Fruit fly (Drosophila melanogaster) whole organism, embryonic: Measurements from ENCODE around the gene Tbcc.
A peak's percentile ranks its signal among the peaks of the same experiment; 100 is the strongest.

ENCODE experiments used
- BtbVII ChIP-seq: fragments of 200-800 bp; sonication (Bioruptor generic); optimal IDR thresholded peaks from 3 replicates; lab custom pipeline; 2017; ENCODE audit warnings: missing biosample characterization, mild to moderate bottlenecking, missing genetic modification characterization
- CG14441 ChIP-seq: fragments of 200-800 bp; sonication (Bioruptor generic); IDR thresholded peaks from 2 replicates; pipeline ENCODE4 v1.3.6; 2022; ENCODE audit warnings: missing biosample characterization, missing genetic modification characterization
- CG15073 ChIP-seq: fragments of 200-800 bp; sonication (Bioruptor generic); optimal IDR thresholded peaks from 2 replicates; lab custom pipeline; 2016; ENCODE audit warnings: missing biosample characterization, missing genetic modification characterization
- CG15514 ChIP-seq: fragments of 200-800 bp; sonication (Bioruptor generic); optimal IDR thresholded peaks from 3 replicates; lab custom pipeline; 2017; ENCODE audit warnings: missing biosample characterization, missing genetic modification characterization, mild to moderate bottlenecking, moderate library complexity, missing genetic modification reagents
- CG17612 ChIP-seq: fragments of 200-800 bp; sonication (Bioruptor generic); IDR thresholded peaks from 2 replicates; pipeline ENCODE4 v1.3.6; 2022; ENCODE audit warnings: missing biosample characterization, missing genetic modification characterization
- CG18262 ChIP-seq: fragments of 200-800 bp; optimal IDR thresholded peaks from 3 replicates; lab custom pipeline; 2019; ENCODE audit warnings: missing biosample characterization, mild to moderate bottlenecking, missing genetic modification characterization, moderate library complexity
- CG18764 ChIP-seq: fragments of 200-800 bp; sonication (Bioruptor generic); optimal IDR thresholded peaks from 3 replicates; lab custom pipeline; 2016; ENCODE audit warnings: missing biosample characterization, missing genetic modification characterization
- CG5953 ChIP-seq: fragments of 200-800 bp; sonication (Bioruptor generic); IDR thresholded peaks from 2 replicates; pipeline ENCODE4 v1.3.6; 2022; ENCODE audit warnings: missing biosample characterization, missing genetic modification characterization
- CG6689 ChIP-seq: fragments of 200-800 bp; sonication (Bioruptor generic); IDR thresholded peaks from 2 replicates; pipeline ENCODE4 v1.3.6; 2022; ENCODE audit warnings: missing biosample characterization, missing genetic modification characterization
- CG8281 ChIP-seq: fragments of 200-800 bp; sonication (Bioruptor generic); optimal IDR thresholded peaks from 2 replicates; lab custom pipeline; 2018; ENCODE audit warnings: missing biosample characterization, mild to moderate bottlenecking, missing genetic modification characterization, moderate library complexity
- CG8290 ChIP-seq, 3 experiments: fragments of 200-800 bp; sonication (Bioruptor generic); optimal IDR thresholded peaks; 2 replicates each; lab custom pipeline; 2016 to 2019; ENCODE audit warnings: missing biosample characterization in 3 of 3, missing genetic modification characterization in 3 of 3, mild to moderate bottlenecking in 2 of 3, moderate library complexity in 1 of 3
- CG8388 ChIP-seq: fragments of 200-800 bp; sonication (Bioruptor generic); optimal IDR thresholded peaks from 2 replicates; lab custom pipeline; 2019; ENCODE audit warnings: missing biosample characterization, mild to moderate bottlenecking, missing genetic modification characterization, moderate library complexity
- CG8944 ChIP-seq: fragments of 200-800 bp; sonication (Bioruptor generic); optimal IDR thresholded peaks from 3 replicates; lab custom pipeline; 2016; ENCODE audit warnings: missing biosample characterization, missing genetic modification characterization
- Dbx ChIP-seq: fragments of 200-800 bp; sonication (Bioruptor generic); IDR thresholded peaks from 3 replicates; pipeline ENCODE4 v1.3.6; 2022; ENCODE audit warnings: missing biosample characterization, missing genetic modification characterization
- E2f2 ChIP-seq: fragments of 200-800 bp; sonication (Bioruptor generic); IDR thresholded peaks from 2 replicates; pipeline ENCODE4 v1.3.6; 2022; ENCODE audit warnings: missing biosample characterization, missing genetic modification characterization
- GATAe ChIP-seq: fragments of 200-800 bp; sonication (Bioruptor generic); conservative IDR thresholded peaks from 2 replicates; pipeline ENCODE4 v1.3.6; 2022; ENCODE audit warnings: missing biosample characterization, missing genetic modification characterization
- H15 ChIP-seq: fragments of 200-800 bp; sonication (Bioruptor generic); IDR thresholded peaks from 3 replicates; pipeline ENCODE4 v1.3.6; 2022; ENCODE audit warnings: missing biosample characterization, missing genetic modification characterization
- MBD-R2 ChIP-seq: fragments of 200-800 bp; sonication (Bioruptor generic); IDR thresholded peaks from 2 replicates; pipeline ENCODE4 v1.3.6; 2022; ENCODE audit warnings: missing biosample characterization, missing genetic modification characterization
- Mes4 ChIP-seq: fragments of 200-800 bp; sonication (Bioruptor generic); optimal IDR thresholded peaks from 2 replicates; lab custom pipeline; 2016; ENCODE audit warnings: missing biosample characterization, missing genetic modification characterization
- NK7.1 ChIP-seq: fragments of 200-800 bp; sonication (Bioruptor generic); optimal IDR thresholded peaks from 3 replicates; lab custom pipeline; 2016; ENCODE audit warnings: missing biosample characterization, missing genetic modification characterization
- Neu2 ChIP-seq: fragments of 200-800 bp; sonication (Bioruptor generic); optimal IDR thresholded peaks from 3 replicates; lab custom pipeline; 2016; ENCODE audit warnings: missing biosample characterization, missing genetic modification characterization, borderline replicate concordance
- Vsx1 ChIP-seq: fragments of 200-800 bp; sonication (Bioruptor generic); optimal IDR thresholded peaks from 2 replicates; lab custom pipeline; 2017; ENCODE audit warnings: missing biosample characterization, mild to moderate bottlenecking, missing genetic modification characterization, missing genetic modification reagents
- caup ChIP-seq: fragments of 200-800 bp; sonication (Bioruptor generic); optimal IDR thresholded peaks from 3 replicates; lab custom pipeline; 2017; ENCODE audit warnings: missing biosample characterization, mild to moderate bottlenecking, missing genetic modification characterization, moderate library complexity; ENCODE audit not compliant: severe bottlenecking
- chif ChIP-seq, 2 experiments: fragments of 200-800 bp; sonication (Bioruptor generic); optimal IDR thresholded peaks; 3 replicates each; lab custom pipeline; 2016; ENCODE audit warnings: missing biosample characterization in 2 of 2, missing genetic modification characterization in 2 of 2
- crp ChIP-seq, 2 experiments: fragments of 200-800 bp; sonication (Bioruptor generic); optimal IDR thresholded peaks; 2 replicates in 1 of 2; 3 replicates in 1 of 2; lab custom pipeline; 2017; ENCODE audit warnings: missing biosample characterization in 2 of 2, missing genetic modification characterization in 2 of 2, mild to moderate bottlenecking in 1 of 2, moderate library complexity in 1 of 2
- esg ChIP-seq: fragments of 200-800 bp; sonication (Bioruptor generic); conservative IDR thresholded peaks from 2 replicates; pipeline ENCODE4 v1.3.6; 2022; ENCODE audit warnings: missing biosample characterization, missing genetic modification characterization
- fd3F ChIP-seq: fragments of 200-800 bp; sonication (Bioruptor generic); optimal IDR thresholded peaks from 2 replicates; lab custom pipeline; 2018; ENCODE audit warnings: missing biosample characterization, mild to moderate bottlenecking, missing genetic modification characterization, moderate library complexity
- fd64A ChIP-seq: fragments of 200-800 bp; sonication (Bioruptor generic); optimal IDR thresholded peaks from 3 replicates; lab custom pipeline; 2018; ENCODE audit warnings: missing biosample characterization, mild to moderate bottlenecking, missing genetic modification characterization
- gce ChIP-seq: fragments of 200-800 bp; sonication (Bioruptor generic); IDR thresholded peaks from 3 replicates; pipeline ENCODE4 v1.3.6; 2022; ENCODE audit warnings: missing biosample characterization, missing genetic modification characterization
- jumu ChIP-seq: fragments of 200-800 bp; sonication (Bioruptor generic); optimal IDR thresholded peaks from 3 replicates; lab custom pipeline; 2016; ENCODE audit warnings: missing biosample characterization, missing genetic modification characterization
- pb ChIP-seq: fragments of 200-800 bp; sonication (Bioruptor generic); optimal IDR thresholded peaks from 3 replicates; lab custom pipeline; 2016; ENCODE audit warnings: missing biosample characterization, missing genetic modification characterization
- sens ChIP-seq: fragments of 200-800 bp; sonication (Bioruptor generic); peaks from one replicate; lab custom pipeline; 2016; ENCODE audit warnings: missing biosample characterization, missing genetic modification characterization
- shn ChIP-seq: fragments of 200-800 bp; sonication (Bioruptor generic); optimal IDR thresholded peaks from 3 replicates; lab custom pipeline; 2016; ENCODE audit warnings: missing biosample characterization, missing genetic modification characterization
- ssp ChIP-seq: fragments of 200-800 bp; sonication (Bioruptor generic); IDR thresholded peaks from 2 replicates; pipeline ENCODE4 v1.3.6; 2022; ENCODE audit warnings: missing biosample characterization, missing genetic modification characterization
- tap ChIP-seq: fragments of 200-800 bp; optimal IDR thresholded peaks from 3 replicates; lab custom pipeline; 2019; ENCODE audit warnings: missing biosample characterization, mild to moderate bottlenecking, missing genetic modification characterization, moderate library complexity
- yki ChIP-seq: fragments of >200 bp; optimal IDR thresholded peaks from 3 replicates; lab custom pipeline; 2018
- zen ChIP-seq: fragments of 200-800 bp; sonication (Bioruptor generic); optimal IDR thresholded peaks from 3 replicates; lab custom pipeline; 2018; ENCODE audit warnings: missing biosample characterization, mild to moderate bottlenecking, missing genetic modification characterization, moderate library complexity

Gene Tbcc

DNA sequence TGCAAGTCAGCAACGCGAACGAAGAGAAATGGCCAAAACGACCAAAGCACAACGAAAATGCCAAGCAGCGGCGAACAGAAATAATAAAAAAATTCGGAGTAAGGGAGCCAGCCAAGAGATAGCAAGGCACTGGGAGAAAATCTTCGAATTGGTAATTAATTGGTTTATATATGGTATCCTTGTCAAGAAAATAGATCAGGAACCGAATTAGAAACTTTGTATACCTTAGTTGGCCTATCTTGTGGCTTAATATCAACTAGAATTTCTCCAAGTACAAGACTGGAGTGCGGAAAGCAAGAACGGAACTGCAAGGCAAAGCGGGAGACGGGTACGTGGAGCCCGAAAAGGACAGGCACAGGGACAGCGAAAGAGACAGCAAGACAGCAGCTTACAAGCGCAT lies 7.6 kb downstream of the Tbcc start:
- TF ChIP-seq Dbx (GFP tag; lab: Robert Waterston, UW) (no peak), CG18764 (no peak), NK7.1 (GFP tag; lab: Kevin White, UChicago) (no peak), CG14441 (GFP tag; lab: Robert Waterston, UW) (no peak), yki (lab: Kevin White, UChicago) (no peak), zen (tag; lab: Kevin White, UChicago) (no peak), CG5953 (GFP tag; lab: Robert Waterston, UW) (peak; percentile 31; the same call in 1 of the 2 replicates), sens (peak; percentile 42), CG18262 (tag; lab: Kevin White, UChicago) (no peak)

DNA sequence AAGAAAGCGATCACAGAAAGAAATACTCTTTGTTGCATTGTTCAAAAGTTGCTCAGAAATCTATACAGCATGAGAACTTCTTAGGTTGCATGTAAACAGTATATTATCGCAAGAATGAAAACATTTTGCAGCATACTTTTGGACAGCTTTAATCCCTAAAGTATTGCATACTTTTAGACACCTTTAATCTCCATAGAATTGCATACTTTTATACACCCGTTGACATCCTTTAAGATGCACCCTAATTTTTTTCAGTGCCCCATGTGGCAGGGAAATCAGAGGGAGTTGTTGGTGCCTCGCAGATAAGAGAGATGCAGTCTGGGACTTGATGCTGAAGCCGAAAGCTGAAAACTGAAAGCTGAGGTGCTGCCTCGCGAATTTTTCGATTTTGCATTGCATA lies 8.2 kb downstream of the Tbcc start:
- TF ChIP-seq Vsx1 (GFP tag; lab: Kevin White, UChicago) = no peak
- peak; percentile 99 for TF ChIP-seq CG8290 (GFP tag; optimal IDR thresholded peaks at IDR 0.05; lab: Kevin White, UChicago)
- TF ChIP-seq CG8290 (tag; optimal IDR thresholded peaks at IDR 0.05; lab: Kevin White, UChicago) = peak in 1 of 2 experiments; percentile 86
- TF ChIP-seq pb = no peak
- TF ChIP-seq CG17612 (GFP tag; lab: Robert Waterston, UW) = peak; percentile 96

DNA sequence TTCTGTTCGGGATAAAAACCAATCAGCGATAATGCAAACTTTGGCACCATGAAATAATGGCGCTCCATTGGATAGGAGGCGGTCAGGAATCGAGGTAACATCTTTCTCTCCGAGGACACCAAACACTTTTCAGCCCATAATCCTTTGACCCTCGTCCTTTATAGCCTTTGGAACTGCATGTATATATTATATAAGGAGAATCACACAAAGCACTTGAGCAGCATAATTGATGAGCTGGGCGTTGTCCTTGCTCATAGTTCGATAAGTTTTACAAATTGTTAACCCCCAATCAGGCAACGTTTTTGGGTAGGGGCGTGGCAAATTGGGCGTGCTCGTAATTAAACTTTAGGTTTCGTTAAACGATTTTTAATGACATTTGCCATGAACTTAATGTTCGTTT lies 21.6 kb downstream of the Tbcc start, which contains the start of gene Or24a:
Gene Or24a (minus strand): TSS at position 101 of the 400 bp plus-strand sequence.
- TF ChIP-seq Mes4 (GFP tag; lab: Kevin White, UChicago) (no peak), CG15514 (GFP tag; lab: Kevin White, UChicago) (no peak), CG8281 (tag; lab: Kevin White, UChicago) (no peak), crp (GFP tag; optimal IDR thresholded peaks at IDR 0.05; lab: Kevin White, UChicago) (no peak), MBD-R2 (GFP tag; lab: Robert Waterston, UW) (no peak), esg (GFP tag; lab: Robert Waterston, UW) (no peak), fd64A (GFP tag; lab: Kevin White, UChicago) (no peak), H15 (GFP tag; lab: Robert Waterston, UW) (no peak), gce (GFP tag; lab: Robert Waterston, UW) (no peak), GATAe (GFP tag; lab: Robert Waterston, UW) (no peak), CG8944 (GFP tag; lab: Kevin White, UChicago) (no peak), CG15073 (GFP tag; lab: Kevin White, UChicago) (no peak), CG8388 (GFP tag; lab: Kevin White, UChicago) (no peak), shn (GFP tag; lab: Kevin White, UChicago) (no peak), chif (GFP tag; optimal IDR thresholded peaks at IDR 0.05; lab: Kevin White, UChicago) (no peak), jumu (GFP tag; lab: Kevin White, UChicago) (no peak)

DNA sequence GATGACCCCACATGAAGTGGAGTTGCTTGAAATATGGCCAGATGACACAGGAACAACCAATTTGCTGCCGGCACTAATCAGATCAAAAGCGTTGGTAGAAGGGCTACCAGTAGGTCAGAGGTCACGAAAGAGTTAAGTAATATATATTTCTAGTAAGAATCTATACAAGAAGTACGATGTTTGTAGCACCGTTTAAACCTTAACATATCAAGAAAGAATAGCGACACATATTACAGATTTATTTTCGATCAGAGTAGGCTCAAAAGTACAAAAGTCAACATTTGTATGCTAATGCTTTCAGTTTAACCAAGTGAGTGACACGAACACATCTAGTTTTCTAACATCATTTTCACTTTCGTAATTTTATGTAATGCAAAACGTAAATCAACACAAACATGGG lies 38.6 kb downstream of the Tbcc start, which contains the start of gene CG2955:
Gene CG2955 (plus strand): TSS at position 301 of the 400 bp plus-strand sequence.
- TF ChIP-seq tap (tag; lab: Kevin White, UChicago) (no peak), E2f2 (GFP tag; lab: Robert Waterston, UW) (no peak), Neu2 (GFP tag; lab: Kevin White, UChicago) (no peak), ssp (no peak), caup (GFP tag; lab: Kevin White, UChicago) (no peak), CG6689 (GFP tag; lab: Robert Waterston, UW) (no peak), CG17612 (GFP tag; lab: Robert Waterston, UW) (no peak), BtbVII (GFP tag; lab: Kevin White, UChicago) (no peak), fd3F (GFP tag; lab: Kevin White, UChicago) (no peak)
